Fruit fly (Drosophila melanogaster): ENCODE measurements around the gene CG46280.
A peak's percentile ranks its signal among the peaks of the same experiment; 100 is the strongest.

The CG46280 gene

DNA sequence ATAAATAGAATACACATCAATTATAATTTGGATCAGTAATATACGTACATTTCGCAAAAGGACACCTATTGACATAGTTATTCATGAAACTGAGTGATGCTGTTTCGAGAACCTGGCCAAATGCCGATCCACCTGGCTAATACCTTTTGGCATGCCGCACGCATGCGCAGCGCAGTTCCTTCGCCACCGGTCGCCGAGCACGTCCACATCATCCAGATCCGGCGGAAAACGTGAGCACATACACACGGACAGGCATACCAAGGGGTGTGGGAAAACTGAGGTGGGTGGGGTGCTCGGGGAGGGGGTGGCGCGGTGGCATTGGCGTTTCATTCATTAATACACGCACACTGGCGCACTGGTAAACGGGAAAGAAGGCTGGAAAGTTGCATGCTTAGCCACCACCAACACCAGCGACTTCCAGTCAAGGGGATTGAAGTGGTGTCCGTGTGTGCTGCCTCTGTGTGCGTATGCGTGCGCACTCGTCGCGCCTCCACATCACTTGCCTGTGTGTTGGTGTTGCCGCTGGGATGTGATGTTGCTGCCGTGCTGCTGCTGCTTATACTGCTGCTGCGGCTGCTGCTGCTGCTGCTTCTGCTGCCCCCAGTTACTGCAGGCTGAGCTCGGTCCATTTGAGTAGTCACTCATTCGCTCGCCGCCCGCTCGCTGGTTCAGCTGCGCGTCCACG, 26.8 kb upstream of the CG46280 start, which contains the start of gene sim (continued):
- no peak for TF ChIP-seq CG9727 (GFP tag; optimal IDR thresholded peaks at IDR 0.05)
- no peak for TF ChIP-seq CG4360 (GFP tag; IDR thresholded peaks at IDR 0.05)
- no peak for TF ChIP-seq corto (GFP tag; optimal IDR thresholded peaks at IDR 0.05)
- TF ChIP-seq Six4 (GFP tag; optimal IDR thresholded peaks at IDR 0.05): no peak
- TF ChIP-seq CG9817 (tag; optimal IDR thresholded peaks at IDR 0.05): no peak
- TF ChIP-seq MTF-1 (GFP tag; optimal IDR thresholded peaks at IDR 0.05; ENCODE audit: borderline replicate concordance): no peak
- peak; percentile 91 for TF ChIP-seq cg (GFP tag; optimal IDR thresholded peaks at IDR 0.05)
- TF ChIP-seq ac (GFP tag; optimal IDR thresholded peaks at IDR 0.05): no peak
- no peak for TF ChIP-seq Ets97D (GFP tag; optimal IDR thresholded peaks at IDR 0.05)
- TF ChIP-seq rib (GFP tag; IDR thresholded peaks at IDR 0.05): 0 out of 2 replicates have a peak, but pooled peaks have one; percentile 29
- no peak for TF ChIP-seq Gug (GFP tag; IDR thresholded peaks at IDR 0.05)
- 0 out of 3 replicates have a peak, but pooled peaks have one; percentile 53 for TF ChIP-seq CG2199 (GFP tag; IDR thresholded peaks at IDR 0.05)
- no peak for TF ChIP-seq Hsf (GFP tag; optimal IDR thresholded peaks at IDR 0.05)
- TF ChIP-seq Bgb (GFP tag; IDR thresholded peaks at IDR 0.05; ENCODE audit: partially characterized antibody): peak; percentile 17; the same call in 1 of the 2 replicates
- peak; percentile 32; the same call in 1 of the 2 replicates for TF ChIP-seq gsb (GFP tag; IDR thresholded peaks at IDR 0.05)
- TF ChIP-seq Nf-YB (GFP tag; optimal IDR thresholded peaks at IDR 0.05): peak; percentile 94
- no peak for TF ChIP-seq PHDP (tag; optimal IDR thresholded peaks at IDR 0.05)
- TF ChIP-seq z (GFP tag; IDR thresholded peaks at IDR 0.05): peak; percentile 72; the same call in 2 of the 3 replicates
- no peak for TF ChIP-seq CG10654 (GFP tag; optimal IDR thresholded peaks at IDR 0.05)
- peak; percentile 59; the same call in 1 of the 2 replicates for TF ChIP-seq sim (GFP tag; IDR thresholded peaks at IDR 0.05)
- TF ChIP-seq CG18764 (GFP tag; optimal IDR thresholded peaks at IDR 0.05): no peak
- TF ChIP-seq Dll (GFP tag; IDR thresholded peaks at IDR 0.05; ENCODE audit: partially characterized antibody): 0 out of 4 replicates have a peak, but pooled peaks have one; percentile 21
- no peak for TF ChIP-seq CG12299 (tag; optimal IDR thresholded peaks at IDR 0.05)
- TF ChIP-seq CG6254 (GFP tag; optimal IDR thresholded peaks at IDR 0.05): no peak
- no peak for TF ChIP-seq CG14710 (tag; optimal IDR thresholded peaks at IDR 0.05)
- no peak for TF ChIP-seq dan (GFP tag; IDR thresholded peaks at IDR 0.05)
- TF ChIP-seq H2.0 (GFP tag; IDR thresholded peaks at IDR 0.05): no peak
- TF ChIP-seq lilli (GFP tag; optimal IDR thresholded peaks at IDR 0.05): no peak
- TF ChIP-seq grn (GFP tag; optimal IDR thresholded peaks at IDR 0.05): no peak
- no peak for TF ChIP-seq tap (tag; optimal IDR thresholded peaks at IDR 0.05)
- no peak for TF ChIP-seq HmgZ (tag; optimal IDR thresholded peaks at IDR 0.05)
- TF ChIP-seq aop (GFP tag; IDR thresholded peaks at IDR 0.05): no peak
- TF ChIP-seq crol (GFP tag; IDR thresholded peaks at IDR 0.05): peak; percentile 73
- TF ChIP-seq CG8765 (GFP tag; IDR thresholded peaks at IDR 0.05): no peak
- TF ChIP-seq pnt (GFP tag; optimal IDR thresholded peaks at IDR 0.05): no peak
- TF ChIP-seq CG15601 (tag; optimal IDR thresholded peaks at IDR 0.05): no peak
- TF ChIP-seq CG6791 (GFP tag; IDR thresholded peaks at IDR 0.05; ENCODE audit: partially characterized antibody): no peak
- TF ChIP-seq E2f2 (GFP tag; IDR thresholded peaks at IDR 0.05): no peak
- no peak for TF ChIP-seq maf-S (GFP tag; optimal IDR thresholded peaks at IDR 0.05)
- 0 out of 2 replicates have a peak, but pooled peaks have one; percentile 21 for TF ChIP-seq CG9932 (GFP tag; IDR thresholded peaks at IDR 0.05)
- TF ChIP-seq Oaz (GFP tag; IDR thresholded peaks at IDR 0.05): no peak
- TF ChIP-seq kay (GFP tag; optimal IDR thresholded peaks at IDR 0.05): no peak
- peak; percentile 32; the same call in 1 of the 2 replicates for TF ChIP-seq sna (GFP tag; IDR thresholded peaks at IDR 0.05; ENCODE audit: partially characterized antibody)
- TF ChIP-seq Fer1 (GFP tag; optimal IDR thresholded peaks at IDR 0.05): no peak
- TF ChIP-seq sima (GFP tag; optimal IDR thresholded peaks at IDR 0.05): no peak
- TF ChIP-seq Nf-YA (GFP tag; IDR thresholded peaks at IDR 0.05): 0 out of 2 replicates have a peak, but pooled peaks have one; percentile 28
- peak; percentile 52; the same call in 1 of the 2 replicates for TF ChIP-seq seq (GFP tag; IDR thresholded peaks at IDR 0.05)
- TF ChIP-seq pita (GFP tag; optimal IDR thresholded peaks at IDR 0.05): no peak
- TF ChIP-seq ranshi (GFP tag; IDR thresholded peaks at IDR 0.05): no peak
- TF ChIP-seq Rfx (GFP tag; IDR thresholded peaks at IDR 0.05): no peak

All from whole organism, embryonic.